Worm (Caenorhabditis elegans) whole organism, L4/young adult: ENCODE measurements around the gene T09D3.8.

Experiments used
- W03F9.2 ChIP-seq: fragments of 150-350 bp; optimal IDR thresholded peaks from 2 replicates; lab custom pipeline; 2014; ENCODE audit warnings: missing biosample characterization, missing genetic modification characterization
- dao-5 ChIP-seq: sonication (generic microtip); optimal IDR thresholded peaks from 2 replicates; lab custom pipeline; 2016; ENCODE audit warnings: missing genotype, missing genetic modification characterization, moderate library complexity, missing compliant biosample characterization
- him-1 ChIP-seq: sonication (generic microtip); optimal IDR thresholded peaks from 2 replicates; lab custom pipeline; 2016; ENCODE audit warnings: missing genotype, missing genetic modification reagents, missing genetic modification characterization, missing compliant biosample characterization

The T09D3.8 gene

DNA sequence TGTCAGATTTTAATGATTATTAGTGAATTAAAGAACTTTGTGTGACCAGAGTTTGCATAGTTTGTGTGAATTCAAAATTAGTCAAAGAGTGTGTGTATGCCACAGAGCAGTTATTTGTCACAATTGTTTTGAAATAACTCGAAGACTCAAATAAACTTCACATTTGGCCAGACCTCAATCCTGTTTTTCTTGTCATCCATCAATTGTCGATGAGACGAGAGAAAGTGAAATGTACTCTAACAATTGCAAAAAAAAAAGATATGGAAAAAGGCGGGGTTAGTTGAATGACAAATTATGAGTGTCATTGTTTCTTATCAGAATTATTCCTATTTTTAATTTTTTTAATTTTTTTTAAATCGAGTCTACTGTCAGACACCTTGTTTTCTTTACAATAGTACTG lies at the start of gene T09D3.8:
T09D3.8 (plus strand) TSS at position 301 of the 400 bp plus-strand sequence.
- TF ChIP-seq him-1 (no peak), W03F9.2 (tag; lab: Kevin White, UChicago) (no peak), dao-5 (tag; lab: Kevin White, UChicago) (no peak)

ce11 chrV:5318349-5318748 lies 46.6 kb upstream of the T09D3.8 start:
- TF ChIP-seq dao-5 (tag; lab: Kevin White, UChicago): no peak
- TF ChIP-seq W03F9.2 (tag; lab: Kevin White, UChicago): no peak
- no peak for TF ChIP-seq him-1

ce11 chrV:5319477-5319876 lies 45.5 kb upstream of the T09D3.8 start, which contains the start of gene ceh-34:
TSS of gene ceh-34 (minus strand) at chrV:5319577.
- TF ChIP-seq W03F9.2 (tag; lab: Kevin White, UChicago): no peak
- TF ChIP-seq him-1: no peak
- TF ChIP-seq dao-5 (tag; lab: Kevin White, UChicago): no peak

DNA sequence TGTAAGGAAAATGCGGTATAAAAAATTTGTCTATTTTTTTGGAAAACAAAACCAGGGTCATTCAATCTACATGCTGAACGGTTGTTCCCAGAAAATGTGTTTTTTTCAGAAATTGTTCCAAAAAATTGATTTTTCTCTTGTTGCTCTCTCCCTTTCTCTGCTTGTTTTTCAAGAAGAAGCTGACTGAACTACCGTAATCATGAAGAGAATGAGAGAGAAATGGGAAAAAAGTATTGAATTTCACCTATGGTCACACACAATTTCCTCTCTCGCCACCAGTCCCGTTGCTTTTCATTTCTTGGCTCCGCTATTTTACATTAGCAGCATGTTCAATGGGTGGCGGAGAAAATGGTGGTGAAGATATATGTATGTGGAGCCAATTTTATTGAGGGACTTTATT lies 42.1 kb upstream of the T09D3.8 start:
- TF ChIP-seq W03F9.2 (tag; lab: Kevin White, UChicago): no peak
- no peak for TF ChIP-seq dao-5 (tag; lab: Kevin White, UChicago)
- no peak for TF ChIP-seq him-1

DNA sequence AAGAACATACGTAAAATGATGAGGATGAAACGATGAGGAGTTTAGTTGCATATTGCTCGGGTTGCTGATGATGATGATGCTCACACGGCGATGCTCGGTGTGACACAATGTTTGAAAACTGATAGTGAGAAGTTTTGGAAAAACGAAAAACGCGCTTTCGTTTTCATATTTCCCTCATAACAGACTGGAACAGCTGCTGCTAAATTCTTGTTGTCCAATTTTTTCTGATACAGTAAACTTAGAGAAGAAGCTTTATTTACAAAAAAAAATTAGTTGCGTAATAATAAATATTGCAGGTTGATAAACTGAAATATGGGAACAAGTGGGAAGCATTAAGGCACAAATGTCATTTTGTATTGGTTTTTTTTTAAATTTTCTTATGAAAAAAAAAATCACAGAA lies 40.4 kb upstream of the T09D3.8 start, which contains the start of gene ceh-33:
ceh-33 (minus strand) TSS at position 101 of the 400 bp plus-strand sequence.
- TF ChIP-seq him-1: no peak
- TF ChIP-seq W03F9.2 (tag; lab: Kevin White, UChicago): no peak
- no peak for TF ChIP-seq dao-5 (tag; lab: Kevin White, UChicago)

DNA sequence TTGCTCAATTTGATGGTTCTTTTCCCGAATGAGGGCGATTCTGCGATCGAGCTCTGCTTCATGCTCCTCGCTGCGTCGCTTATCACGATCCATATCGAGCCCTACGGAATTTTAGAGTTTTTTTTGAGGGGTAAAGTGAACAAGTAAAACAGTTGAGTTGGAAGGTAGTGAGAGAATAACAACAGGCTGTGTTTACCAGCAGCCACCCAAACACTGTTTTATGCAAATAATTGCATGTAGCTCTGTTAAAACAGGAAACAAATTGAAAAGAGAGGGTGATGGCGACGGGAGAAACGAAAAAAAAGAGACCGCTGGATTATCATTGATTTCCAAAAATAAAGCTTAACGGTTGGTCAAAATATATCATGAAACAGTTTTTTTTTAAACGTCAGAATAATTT lies 36.6 kb upstream of the T09D3.8 start, which contains the start of gene C10G8.8:
C10G8.8 (minus strand) TSS at position 101 of the 400 bp plus-strand sequence.
- TF ChIP-seq W03F9.2 (tag; lab: Kevin White, UChicago): no peak
- TF ChIP-seq him-1: no peak
- no peak for TF ChIP-seq dao-5 (tag; lab: Kevin White, UChicago)

- TF ChIP-seq dao-5 (tag; lab: Kevin White, UChicago) (no peak), W03F9.2 (tag; lab: Kevin White, UChicago) (peak; percentile 56), him-1 (no peak)
Observed at ce11 chrV:5329677-5330266, 35.2 kb upstream of the T09D3.8 start.

- TF ChIP-seq W03F9.2 (tag; lab: Kevin White, UChicago) (no peak), dao-5 (tag; lab: Kevin White, UChicago) (no peak), him-1 (no peak)
Observed at ce11 chrV:5330967-5331366, 34.0 kb upstream of the T09D3.8 start, which contains the start of gene srg-26. TSS of gene srg-26 (plus strand) at chrV:5331267.

ce11 chrV:5334588-5334987 lies 30.4 kb upstream of the T09D3.8 start, which contains the start of gene srg-28:
TSS of gene srg-28 (plus strand) at chrV:5334888.
- TF ChIP-seq dao-5 (tag; lab: Kevin White, UChicago) (no peak), W03F9.2 (tag; lab: Kevin White, UChicago) (no peak), him-1 (no peak)

DNA sequence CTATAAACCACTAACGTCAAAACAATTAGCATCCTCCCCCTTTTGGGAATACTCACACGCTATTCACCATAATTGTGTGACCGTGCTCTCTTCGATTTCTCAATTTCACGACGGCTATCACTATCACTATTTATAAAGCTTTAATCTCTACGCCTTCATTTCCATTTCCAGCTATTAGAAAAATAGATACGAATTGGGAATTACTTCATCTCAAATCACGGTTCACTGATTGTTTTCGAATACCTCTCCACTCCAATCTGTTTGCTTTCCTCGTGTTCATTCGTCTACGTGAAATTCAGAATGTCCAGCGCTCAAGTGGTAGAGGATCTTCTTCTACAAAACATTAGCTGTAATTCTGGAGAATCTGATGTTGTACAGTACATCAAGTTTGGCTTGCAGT lies 28.1 kb upstream of the T09D3.8 start, which contains the start of gene srg-29:
srg-29 (plus strand) TSS at position 301 of the 400 bp plus-strand sequence.
- no peak for TF ChIP-seq him-1
- TF ChIP-seq dao-5 (tag; lab: Kevin White, UChicago): no peak
- TF ChIP-seq W03F9.2 (tag; lab: Kevin White, UChicago): no peak

DNA sequence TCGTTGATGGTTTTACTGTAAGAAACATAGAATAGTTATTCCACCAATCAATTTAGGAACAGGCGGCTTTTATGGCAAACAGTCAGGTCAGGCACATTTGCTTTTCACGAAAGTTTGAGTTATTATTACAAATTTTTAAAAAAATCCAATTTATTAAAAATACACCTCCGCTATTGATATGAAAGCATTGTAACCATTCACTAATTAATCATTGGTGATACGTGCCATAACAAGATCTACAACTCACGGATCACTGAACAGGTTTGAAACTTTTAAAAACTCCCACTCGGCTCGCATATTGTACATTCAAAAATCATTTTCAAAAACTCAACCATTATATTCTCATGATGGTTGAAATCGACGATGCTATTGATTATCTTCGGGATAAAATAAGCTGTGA lies 25.5 kb upstream of the T09D3.8 start, which contains the start of gene srg-27:
srg-27 (plus strand) TSS at position 301 of the 400 bp plus-strand sequence.
- TF ChIP-seq him-1: no peak
- TF ChIP-seq W03F9.2 (tag; lab: Kevin White, UChicago): no peak
- TF ChIP-seq dao-5 (tag; lab: Kevin White, UChicago): no peak

DNA sequence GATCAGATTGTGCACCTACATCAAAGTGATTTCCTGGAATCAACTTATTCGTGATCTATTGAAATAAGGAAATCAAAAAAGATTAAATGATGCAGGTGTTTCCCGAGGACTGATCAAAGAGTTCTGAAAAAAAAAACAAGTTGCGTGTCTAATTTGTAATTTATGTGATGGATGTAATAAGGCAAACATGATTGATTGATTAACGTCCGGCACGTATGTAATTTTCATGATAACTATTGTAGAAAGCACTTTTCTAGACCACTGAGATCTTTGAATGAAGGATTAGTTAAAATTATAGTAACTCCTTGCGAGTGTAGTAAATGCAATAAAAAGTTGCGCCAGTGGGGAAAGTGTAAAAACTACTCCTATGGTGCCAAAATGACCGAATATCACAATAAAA lies 19.5 kb upstream of the T09D3.8 start, which contains the start of gene srg-25:
srg-25 (minus strand) TSS at position 101 of the 400 bp plus-strand sequence.
- TF ChIP-seq him-1: no peak
- TF ChIP-seq W03F9.2 (tag; lab: Kevin White, UChicago): no peak
- no peak for TF ChIP-seq dao-5 (tag; lab: Kevin White, UChicago)

DNA sequence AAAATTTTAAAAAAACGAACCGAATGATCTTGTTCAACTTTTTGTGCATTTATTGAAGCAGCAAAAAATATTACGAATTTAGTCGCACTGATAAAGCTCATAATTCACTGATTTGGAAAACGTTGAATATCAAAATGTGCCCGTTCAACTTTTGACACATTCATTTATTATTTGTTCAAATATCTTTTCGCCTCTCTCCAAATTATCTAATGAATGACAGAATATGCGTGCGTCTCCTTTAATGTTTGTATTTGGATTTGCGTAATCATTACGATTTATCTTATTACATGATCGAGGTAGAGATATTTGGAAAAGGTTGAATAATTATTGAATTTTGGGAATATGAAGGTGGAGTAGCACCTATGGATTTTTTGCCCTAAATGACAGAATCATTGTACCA lies 15.5 kb upstream of the T09D3.8 start, which contains the start of gene T09D3.3:
T09D3.3 (minus strand) TSS at position 101 of the 400 bp plus-strand sequence.
- TF ChIP-seq W03F9.2 (tag; lab: Kevin White, UChicago): no peak
- no peak for TF ChIP-seq him-1
- TF ChIP-seq dao-5 (tag; lab: Kevin White, UChicago): no peak

- TF ChIP-seq him-1 (no peak), W03F9.2 (tag; lab: Kevin White, UChicago) (no peak), dao-5 (tag; lab: Kevin White, UChicago) (no peak)
Observed at ce11 chrV:5351483-5351882, 13.5 kb upstream of the T09D3.8 start, which contains the start of gene srd-9. TSS of gene srd-9 (plus strand) at chrV:5351783.
